Worm (Caenorhabditis elegans): ENCODE results near the gene ZC204.17.

The ZC204.17 gene

DNA sequence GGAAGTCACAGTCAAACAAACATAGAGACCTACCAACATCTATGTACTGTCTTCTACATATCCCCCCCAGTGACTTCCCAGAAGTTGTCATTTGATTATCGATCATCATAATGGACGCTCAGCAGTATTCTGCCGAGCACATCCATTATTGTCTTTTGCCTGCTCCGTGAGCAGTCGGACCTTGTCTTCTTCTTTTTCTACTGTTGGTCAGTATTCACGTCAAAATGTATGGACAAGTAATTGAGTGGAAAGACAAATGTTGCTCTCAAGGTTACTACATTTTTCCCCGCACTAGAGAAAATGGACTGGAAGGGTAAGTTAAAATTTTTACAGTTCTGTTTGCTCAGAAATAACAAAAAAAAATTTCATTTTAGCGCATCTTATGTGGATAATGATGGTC lies 8.8 kb upstream of the ZC204.17 start, which contains the start of gene btb-12:
TSS of gene btb-12 (plus strand) at position 301 of the 400 bp plus-strand sequence.
- TF ChIP-seq ceh-28 (tag; optimal IDR thresholded peaks at IDR 0.05) (no peak), ZK546.5 (tag; optimal IDR thresholded peaks at IDR 0.05) (no peak), tag-97 (GFP tag; IDR thresholded peaks at IDR 0.05) (no peak), ceh-32 (tag; optimal IDR thresholded peaks at IDR 0.05; ENCODE audit: poor library complexity) (no peak), ces-1 (GFP tag; optimal IDR thresholded peaks at IDR 0.05) (no peak), dmd-8 (GFP tag; IDR thresholded peaks at IDR 0.05) (no peak), nhr-28 (tag; optimal IDR thresholded peaks at IDR 0.05) (no peak), ceh-82 (tag; optimal IDR thresholded peaks at IDR 0.05) (no peak), mdt-29 (GFP tag; IDR thresholded peaks at IDR 0.05) (no peak), nhr-42 (GFP tag; IDR thresholded peaks at IDR 0.05) (no peak)

- no peak for TF ChIP-seq lin-39 (tag; optimal IDR thresholded peaks at IDR 0.05)
- TF ChIP-seq ZK546.5 (tag; optimal IDR thresholded peaks at IDR 0.05) = no peak
- no peak for TF ChIP-seq fkh-10 (GFP tag; optimal IDR thresholded peaks at IDR 0.05)
- TF ChIP-seq ceh-82 (tag; optimal IDR thresholded peaks at IDR 0.05) = no peak
- no peak for TF ChIP-seq daf-8 (GFP tag; IDR thresholded peaks at IDR 0.05)
- TF ChIP-seq ceh-62 (tag; optimal IDR thresholded peaks at IDR 0.05) = no peak
- no peak for TF ChIP-seq tra-1 (GFP tag; IDR thresholded peaks at IDR 0.05)
- no peak for TF ChIP-seq nhr-6 (tag; optimal IDR thresholded peaks at IDR 0.05)
- no peak for TF ChIP-seq ztf-7 (tag; optimal IDR thresholded peaks at IDR 0.05)
- TF ChIP-seq attf-4 (tag; optimal IDR thresholded peaks at IDR 0.05) = no peak
- no peak for TF ChIP-seq nhr-11 (tag; optimal IDR thresholded peaks at IDR 0.05)
- no peak for TF ChIP-seq lir-3 (tag; optimal IDR thresholded peaks at IDR 0.05)
Measured at ce11 chrII:1653397-1653796, 7.3 kb upstream of the ZC204.17 start, which contains the start of gene fbxb-15. Gene fbxb-15 (minus strand): TSS chrII:1653497.

DNA sequence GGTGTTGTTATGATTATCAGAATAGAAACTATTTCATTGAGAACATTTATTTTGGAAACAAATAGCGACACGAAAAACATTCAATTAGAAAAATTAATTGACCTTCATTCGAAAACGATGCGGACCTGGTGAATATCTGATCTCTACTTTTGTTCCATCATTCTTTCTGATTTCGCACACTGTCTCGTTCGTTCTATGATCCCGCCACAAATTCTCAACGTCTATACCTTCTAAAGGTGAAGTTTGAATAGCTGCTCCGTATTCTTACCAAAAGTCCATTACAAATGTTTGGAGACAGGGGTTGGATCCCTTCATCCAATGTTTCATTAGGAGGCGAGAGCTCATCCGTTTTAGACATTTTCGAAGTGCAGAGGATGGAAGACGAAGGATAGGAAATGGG lies 5.7 kb upstream of the ZC204.17 start, which contains the start of gene fbxb-16:
TSS of gene fbxb-16 (minus strand) at position 101 of the 400 bp plus-strand sequence.
- TF ChIP-seq duxl-1 (tag; optimal IDR thresholded peaks at IDR 0.05; ENCODE audit: poor library complexity) = no peak
- TF ChIP-seq hmg-1.1 (GFP tag; IDR thresholded peaks at IDR 0.05) = no peak
- TF ChIP-seq snpc-4 (tag; optimal IDR thresholded peaks at IDR 0.05) = no peak
- TF ChIP-seq R02D3.7 (tag; optimal IDR thresholded peaks at IDR 0.05) = no peak
- TF ChIP-seq nhr-76 (tag; optimal IDR thresholded peaks at IDR 0.05) = no peak
- no peak for TF ChIP-seq ztf-11 (tag; optimal IDR thresholded peaks at IDR 0.05)
- no peak for TF ChIP-seq hlh-30 (tag; optimal IDR thresholded peaks at IDR 0.05; ENCODE audit: insufficient read depth)
- no peak for TF ChIP-seq T20F7.1 (GFP tag; optimal IDR thresholded peaks at IDR 0.05)
- TF ChIP-seq mxl-2 (GFP tag; conservative IDR thresholded peaks at IDR 0.05) = no peak
- no peak for TF ChIP-seq snpc-1.2 (GFP tag; IDR thresholded peaks at IDR 0.05)
- no peak for TF ChIP-seq dmd-8 (GFP tag; IDR thresholded peaks at IDR 0.05)
- no peak for TF ChIP-seq mdl-1 (tag; optimal IDR thresholded peaks at IDR 0.05)
- TF ChIP-seq dpl-1 (GFP tag; optimal IDR thresholded peaks at IDR 0.05) = no peak
- no peak for TF ChIP-seq zfp-2 (tag; optimal IDR thresholded peaks at IDR 0.05)
- TF ChIP-seq unc-39 (tag; optimal IDR thresholded peaks at IDR 0.05) = no peak
- no peak for TF ChIP-seq ceh-62 (tag; optimal IDR thresholded peaks at IDR 0.05)

DNA sequence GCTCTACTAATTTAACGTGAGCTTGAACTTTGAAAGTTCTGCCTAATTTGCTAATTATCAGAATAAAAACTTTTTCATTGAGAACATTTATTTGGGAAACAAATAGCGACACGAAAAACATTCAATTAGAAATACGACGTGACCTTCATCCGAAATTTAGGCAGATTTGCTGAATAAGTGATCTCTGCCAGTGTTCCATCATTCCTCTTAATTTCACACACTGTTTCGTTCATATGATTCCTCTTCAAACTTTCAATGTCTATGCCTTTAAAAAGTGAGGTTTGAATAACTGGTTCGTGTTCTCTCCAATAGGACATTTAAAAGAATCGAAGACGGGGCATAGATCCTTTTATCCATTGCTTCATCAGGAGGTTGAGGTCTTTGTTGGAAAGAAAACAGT lies 4.4 kb upstream of the ZC204.17 start, which contains the start of gene fbxb-20:
TSS of gene fbxb-20 (minus strand) at position 101 of the 400 bp plus-strand sequence.
- no peak for TF ChIP-seq nhr-41 (GFP tag; IDR thresholded peaks at IDR 0.05)
- TF ChIP-seq daf-16 (GFP tag; optimal IDR thresholded peaks at IDR 0.05) = no peak
- no peak for TF ChIP-seq daf-16 (tag; optimal IDR thresholded peaks at IDR 0.05)
- no peak for TF ChIP-seq F10B5.3 (tag; optimal IDR thresholded peaks at IDR 0.05)
- TF ChIP-seq arid-1 (GFP tag; conservative IDR thresholded peaks at IDR 0.05) = no peak
- no peak for TF ChIP-seq sdz-12 (GFP tag; optimal IDR thresholded peaks at IDR 0.05)
- no peak for TF ChIP-seq set-16 (GFP tag; IDR thresholded peaks at IDR 0.05)
- TF ChIP-seq rbr-2 (tag; optimal IDR thresholded peaks at IDR 0.05) = no peak
- no peak for TF ChIP-seq nhr-48 (tag; optimal IDR thresholded peaks at IDR 0.05)
- TF ChIP-seq ztf-7 (tag; optimal IDR thresholded peaks at IDR 0.05) = no peak

All from whole organism, L4 larva.